Worm (Caenorhabditis elegans) whole organism, L4 larva: ENCODE results near the gene acs-18.
A peak's percentile ranks its signal among the peaks of the same experiment; 100 is the strongest.

Experiments
- D1046.2 ChIP-seq: fragments of 200-800 bp; sonication (Bioruptor generic); IDR thresholded peaks from 2 replicates; pipeline ENCODE4 v1.3.6; 2022; ENCODE audit warnings: missing genetic modification characterization, missing compliant biosample characterization
- F26F4.8 ChIP-seq: fragments of 200-800 bp; sonication (Bioruptor generic); conservative IDR thresholded peaks from 2 replicates; pipeline ENCODE4 v1.3.6; 2022; ENCODE audit warnings: missing genetic modification characterization, missing compliant biosample characterization
- F44E2.7 ChIP-seq: fragments of 200-800 bp; sonication (Bioruptor generic); IDR thresholded peaks from 2 replicates; pipeline ENCODE4 v2.1.2; 2022; ENCODE audit warnings: missing genetic modification characterization, missing compliant biosample characterization
- Y5F2A.4 ChIP-seq: fragments of 200-800 bp; sonication (Bioruptor generic); optimal IDR thresholded peaks from 2 replicates; lab custom pipeline; 2018; ENCODE audit warnings: mild to moderate bottlenecking, missing genetic modification characterization, missing compliant biosample characterization
- ZK337.2 ChIP-seq: fragments of 200-800 bp; sonication (Bioruptor generic); IDR thresholded peaks from 2 replicates; pipeline ENCODE4 v1.3.6; 2022; ENCODE audit warnings: missing genetic modification reagents, missing genetic modification characterization, missing compliant biosample characterization
- aha-1 ChIP-seq: fragments of 150-350 bp; peaks from one replicate; lab custom pipeline; 2014; ENCODE audit warnings: missing biosample characterization, missing genetic modification characterization
- aly-2 ChIP-seq: sonication (generic microtip); optimal IDR thresholded peaks from 2 replicates; lab custom pipeline; 2018; ENCODE audit warnings: missing biosample characterization, missing genetic modification characterization
- ama-1 ChIP-seq: fragments of 150-350 bp; optimal IDR thresholded peaks from 2 replicates; lab custom pipeline; 2014; ENCODE audit warnings: inconsistent platforms, mixed read lengths
- ceh-20 ChIP-seq: fragments of 200-800 bp; sonication (Bioruptor generic); IDR thresholded peaks from 2 replicates; pipeline ENCODE4 v1.3.6; 2022; ENCODE audit warnings: missing genetic modification reagents, missing genetic modification characterization, missing compliant biosample characterization
- ceh-44 ChIP-seq: fragments of 200-800 bp; sonication (Bioruptor generic); IDR thresholded peaks from 2 replicates; pipeline ENCODE4 v1.3.6; 2022; ENCODE audit warnings: missing genetic modification reagents, missing genetic modification characterization, missing compliant biosample characterization
- ceh-62 ChIP-seq: sonication (generic microtip); optimal IDR thresholded peaks from 2 replicates; lab custom pipeline; 2017; ENCODE audit warnings: missing biosample characterization, missing genetic modification characterization
- cey-2 ChIP-seq: sonication (generic microtip); optimal IDR thresholded peaks from 3 replicates; lab custom pipeline; 2017; ENCODE audit warnings: missing genetic modification characterization, mild to moderate bottlenecking, missing compliant biosample characterization, antibody characterized with exemption, borderline replicate concordance; ENCODE audit not compliant: insufficient read depth
- ctbp-1 ChIP-seq: fragments of 200-800 bp; sonication (Bioruptor generic); IDR thresholded peaks from 2 replicates; pipeline ENCODE4 v1.3.6; 2022; ENCODE audit warnings: missing genetic modification reagents, missing genetic modification characterization, missing compliant biosample characterization
- daf-12 ChIP-seq: fragments of 150-350 bp; optimal IDR thresholded peaks from 2 replicates; lab custom pipeline; 2014; ENCODE audit warnings: missing biosample characterization, missing genetic modification reagents, missing genetic modification characterization
- daf-16 ChIP-seq, 3 experiments: sonication (generic microtip); optimal IDR thresholded peaks; 2 replicates each; lab custom pipeline; 2016 to 2017; ENCODE audit warnings: missing genetic modification characterization in 3 of 3, missing genetic modification reagents in 3 of 3, mild to moderate bottlenecking in 2 of 3, missing compliant biosample characterization in 2 of 3, missing biosample characterization in 1 of 3, moderate library complexity in 1 of 3
- daf-8 ChIP-seq: fragments of 200-800 bp; sonication (Bioruptor generic); IDR thresholded peaks from 2 replicates; pipeline ENCODE4 v1.3.6; 2022; ENCODE audit warnings: missing genetic modification characterization, missing compliant biosample characterization
- dmd-8 ChIP-seq: fragments of 200-800 bp; sonication (Bioruptor generic); IDR thresholded peaks from 2 replicates; pipeline ENCODE4 v1.3.6; 2022; ENCODE audit warnings: missing genetic modification characterization, missing compliant biosample characterization
- dmd-9 ChIP-seq: fragments of 200-800 bp; sonication (Bioruptor generic); IDR thresholded peaks from 2 replicates; pipeline ENCODE4 v1.3.6; 2022; ENCODE audit warnings: missing genetic modification reagents, missing genetic modification characterization, missing compliant biosample characterization
- dpl-1 ChIP-seq: fragments of 150-350 bp; optimal IDR thresholded peaks from 2 replicates; lab custom pipeline; 2014; ENCODE audit warnings: missing biosample characterization, missing genetic modification reagents, missing genetic modification characterization
- egl-43 ChIP-seq: fragments of 200-800 bp; sonication (Bioruptor generic); IDR thresholded peaks from 2 replicates; pipeline ENCODE4 v1.3.6; 2022; ENCODE audit warnings: missing genetic modification reagents, missing genetic modification characterization, missing compliant biosample characterization
- hlh-11 ChIP-seq: fragments of 200-800 bp; sonication (Bioruptor generic); optimal IDR thresholded peaks from 2 replicates; lab custom pipeline; 2018; ENCODE audit warnings: mild to moderate bottlenecking, missing genetic modification characterization, missing compliant biosample characterization
- hmg-1.1 ChIP-seq: fragments of 200-800 bp; sonication (Bioruptor generic); IDR thresholded peaks from 2 replicates; pipeline ENCODE4 v1.3.6; 2022; ENCODE audit warnings: missing genetic modification reagents, missing genetic modification characterization, missing compliant biosample characterization
- jun-1 ChIP-seq: fragments of 150-350 bp; optimal IDR thresholded peaks from 2 replicates; lab custom pipeline; 2014; ENCODE audit warnings: missing biosample characterization, missing genetic modification reagents, missing genetic modification characterization
- lin-13 ChIP-seq: fragments of 150-350 bp; optimal IDR thresholded peaks from 2 replicates; lab custom pipeline; 2014; ENCODE audit warnings: missing biosample characterization, missing genetic modification reagents, missing genetic modification characterization
- lsy-2 ChIP-seq, 2 experiments: fragments of 150-350 bp in 1 of 2; sonication (generic microtip) in 1 of 2; optimal IDR thresholded peaks; 2 replicates each; lab custom pipeline; 2014 to 2017; ENCODE audit warnings: missing biosample characterization in 2 of 2, missing genetic modification characterization in 2 of 2
- mdt-29 ChIP-seq: fragments of 200-800 bp; sonication (Bioruptor generic); IDR thresholded peaks from 2 replicates; pipeline ENCODE4 v1.3.6; 2022; ENCODE audit warnings: missing genetic modification reagents, missing genetic modification characterization, missing compliant biosample characterization
- mep-1 ChIP-seq: fragments of 150-350 bp; sonication (generic microtip); optimal IDR thresholded peaks from 3 replicates; lab custom pipeline; 2014; ENCODE audit warnings: missing biosample characterization, missing genetic modification characterization
- mes-2 ChIP-seq: sonication (generic microtip); optimal IDR thresholded peaks from 2 replicates; lab custom pipeline; 2016; ENCODE audit warnings: missing genotype, mild to moderate bottlenecking, missing genetic modification characterization, missing compliant biosample characterization; ENCODE audit not compliant: poor library complexity, severe bottlenecking
- nhr-10 ChIP-seq: fragments of 150-350 bp; optimal IDR thresholded peaks from 2 replicates; lab custom pipeline; 2014; ENCODE audit warnings: missing biosample characterization, missing genetic modification characterization
- nhr-102 ChIP-seq: sonication (generic microtip); optimal IDR thresholded peaks from 2 replicates; lab custom pipeline; 2016; ENCODE audit warnings: mild to moderate bottlenecking, missing genetic modification characterization, moderate library complexity, missing compliant biosample characterization
- nhr-48 ChIP-seq: sonication (generic microtip); optimal IDR thresholded peaks from 2 replicates; lab custom pipeline; 2016; ENCODE audit warnings: mild to moderate bottlenecking, missing genetic modification characterization, missing compliant biosample characterization
- nhr-6 ChIP-seq: fragments of 150-350 bp; optimal IDR thresholded peaks from 2 replicates; lab custom pipeline; 2014; ENCODE audit warnings: missing biosample characterization, missing genetic modification characterization
- pha-4 ChIP-seq, 2 experiments: fragments of 150-350 bp in 1 of 2; fragments of 200-800 bp in 1 of 2; sonication (Bioruptor generic) in 1 of 2; IDR thresholded peaks in 1 of 2; optimal IDR thresholded peaks in 1 of 2; 2 replicates each; pipeline versions ENCODE4 v1.3.6 to Lab custom; 2014 to 2022; ENCODE audit warnings: missing genetic modification characterization in 2 of 2, missing genetic modification reagents in 2 of 2, missing biosample characterization in 1 of 2, missing compliant biosample characterization in 1 of 2
- php-3 ChIP-seq: fragments of 200-800 bp; sonication (Bioruptor generic); IDR thresholded peaks from 2 replicates; pipeline ENCODE4 v1.3.6; 2022; ENCODE audit warnings: missing genetic modification reagents, missing genetic modification characterization, missing compliant biosample characterization
- pqm-1 ChIP-seq: sonication (generic microtip); optimal IDR thresholded peaks from 2 replicates; lab custom pipeline; 2017; ENCODE audit warnings: missing biosample characterization, missing genetic modification characterization
- rbr-2 ChIP-seq: sonication (generic microtip); optimal IDR thresholded peaks from 2 replicates; lab custom pipeline; 2016; ENCODE audit warnings: missing genotype, missing genetic modification characterization, missing compliant biosample characterization
- saeg-2 ChIP-seq: fragments of 200-800 bp; sonication (Bioruptor generic); IDR thresholded peaks from 2 replicates; pipeline ENCODE4 v1.3.6; 2022; ENCODE audit warnings: missing genetic modification reagents, missing genetic modification characterization, missing compliant biosample characterization
- sdz-12 ChIP-seq: fragments of 200-800 bp; sonication (Bioruptor generic); optimal IDR thresholded peaks from 2 replicates; lab custom pipeline; 2018; ENCODE audit warnings: mild to moderate bottlenecking, missing genetic modification characterization, missing compliant biosample characterization
- set-16 ChIP-seq: fragments of 200-800 bp; sonication (Bioruptor generic); IDR thresholded peaks from 2 replicates; pipeline ENCODE4 v1.3.6; 2022; ENCODE audit warnings: missing genetic modification reagents, missing genetic modification characterization, missing compliant biosample characterization
- snpc-1.2 ChIP-seq: fragments of 200-800 bp; sonication (Bioruptor generic); IDR thresholded peaks from 2 replicates; pipeline ENCODE4 v1.3.6; 2022; ENCODE audit warnings: missing genetic modification reagents, missing genetic modification characterization, missing compliant biosample characterization
- snpc-4 ChIP-seq: fragments of 150-350 bp; optimal IDR thresholded peaks from 2 replicates; lab custom pipeline; 2014; ENCODE audit warnings: missing biosample characterization, missing genetic modification characterization
- tra-1 ChIP-seq: fragments of 200-800 bp; sonication (Bioruptor generic); IDR thresholded peaks from 2 replicates; pipeline ENCODE4 v1.3.6; 2022; ENCODE audit warnings: missing genetic modification reagents, missing genetic modification characterization, missing compliant biosample characterization
- unc-62 ChIP-seq, 3 experiments: fragments of 150-350 bp in 1 of 3; sonication (generic microtip); optimal IDR thresholded peaks in 2 of 3; peaks in 1 of 3; 1 replicate in 1 of 3; 2 replicates in 2 of 3; lab custom pipeline; 2014 to 2017; ENCODE audit warnings: missing biosample characterization in 3 of 3, missing genetic modification characterization in 3 of 3, missing genetic modification reagents in 3 of 3, missing genotype in 1 of 3
- vab-7 ChIP-seq: fragments of 200-800 bp; sonication (Bioruptor generic); IDR thresholded peaks from 2 replicates; pipeline ENCODE4 v1.3.6; 2022; ENCODE audit warnings: missing genetic modification reagents, missing genetic modification characterization, missing compliant biosample characterization
- zag-1 ChIP-seq: fragments of 150-350 bp; optimal IDR thresholded peaks from 2 replicates; lab custom pipeline; 2014; ENCODE audit warnings: missing biosample characterization, missing genetic modification characterization
- zip-11 ChIP-seq: fragments of 200-800 bp; sonication (Bioruptor generic); IDR thresholded peaks from 2 replicates; pipeline ENCODE4 v1.3.6; 2022; ENCODE audit warnings: missing genetic modification characterization, missing compliant biosample characterization
- ztf-7 ChIP-seq: fragments of 150-350 bp; optimal IDR thresholded peaks from 2 replicates; lab custom pipeline; 2014; ENCODE audit warnings: missing biosample characterization, missing genetic modification characterization

Gene acs-18

ce11 chrIV:10345990-10346389 is 32.5 kb upstream of the acs-18 start (continued):
- TF ChIP-seq cey-2 (tag; lab: Kevin White, UChicago) (no peak), D1046.2 (no peak), Y5F2A.4 (GFP tag; lab: Kevin White, UChicago) (no peak), ZK337.2 (no peak), lsy-2 (tag; optimal IDR thresholded peaks at IDR 0.05; lab: Kevin White, UChicago) (peak in 1 of 2 experiments; percentile 57), unc-62 (GFP tag; optimal IDR thresholded peaks at IDR 0.05 in 1 of 2; lab: Kevin White, UChicago) (peak in 1 of 2 experiments; percentile 62), unc-62 (tag; optimal IDR thresholded peaks at IDR 0.05; lab: Kevin White, UChicago) (no peak), snpc-4 (tag; lab: Kevin White, UChicago) (no peak), set-16 (GFP tag; lab: Robert Waterston, UW) (no peak), saeg-2 (GFP tag; lab: Robert Waterston, UW) (no peak), ceh-44 (GFP tag; lab: Robert Waterston, UW) (no peak), zag-1 (tag; lab: Kevin White, UChicago) (no peak), snpc-1.2 (no peak), ctbp-1 (GFP tag; lab: Robert Waterston, UW) (0 out of 2 replicates have a peak, but pooled peaks have one; percentile 14), php-3 (GFP tag; lab: Robert Waterston, UW) (no peak), F44E2.7 (no peak), ztf-7 (tag; lab: Kevin White, UChicago) (no peak), nhr-102 (no peak), jun-1 (tag; lab: Kevin White, UChicago) (no peak), mdt-29 (GFP tag; lab: Robert Waterston, UW) (no peak), dmd-9 (GFP tag; lab: Robert Waterston, UW) (no peak)

ce11 chrIV:10345486-10345885 is 32.0 kb upstream of the acs-18 start:
- TF ChIP-seq nhr-10 (no peak), lin-13 (GFP tag; lab: Kevin White, UChicago) (no peak), nhr-48 (tag; lab: Kevin White, UChicago) (no peak), pha-4 (GFP tag; IDR thresholded peaks at IDR 0.05; lab: Robert Waterston, UW) (no peak), pha-4 (tag; optimal IDR thresholded peaks at IDR 0.05; lab: Kevin White, UChicago) (peak; percentile 56), pqm-1 (tag; lab: Kevin White, UChicago) (no peak), hlh-11 (tag; lab: Kevin White, UChicago) (no peak), nhr-6 (tag; lab: Kevin White, UChicago) (no peak), cey-2 (tag; lab: Kevin White, UChicago) (no peak), aly-2 (tag; lab: Kevin White, UChicago) (no peak), sdz-12 (GFP tag; lab: Kevin White, UChicago) (no peak), ceh-62 (tag; lab: Kevin White, UChicago) (no peak), vab-7 (no peak), daf-12 (tag; lab: Kevin White, UChicago) (no peak), aha-1 (peak; percentile 25), ZK337.2 (no peak), jun-1 (tag; lab: Kevin White, UChicago) (no peak)

ce11 chrIV:10344621-10345020 is 31.2 kb upstream of the acs-18 start:
- no peak for TF ChIP-seq daf-8 (GFP tag; lab: Robert Waterston, UW)
- TF ChIP-seq ama-1 (lab: Kevin White, UChicago): no peak
- no peak for TF ChIP-seq egl-43
- no peak for TF ChIP-seq tra-1
- no peak for TF ChIP-seq ceh-20 (GFP tag; lab: Robert Waterston, UW)
- no peak for TF ChIP-seq zip-11 (GFP tag; lab: Robert Waterston, UW)
- 0 out of 2 replicates have a peak, but pooled peaks have one; percentile 61 for TF ChIP-seq ctbp-1 (GFP tag; lab: Robert Waterston, UW)
- no peak for TF ChIP-seq lin-13 (GFP tag; lab: Kevin White, UChicago)
- TF ChIP-seq daf-16 (GFP tag; optimal IDR thresholded peaks at IDR 0.05; lab: Kevin White, UChicago): peak in 1 of 2 experiments; percentile 24
- TF ChIP-seq daf-16 (tag; optimal IDR thresholded peaks at IDR 0.05; lab: Kevin White, UChicago): no peak
- TF ChIP-seq hlh-11 (tag; lab: Kevin White, UChicago): peak; percentile 15
- peak; percentile 55 for TF ChIP-seq rbr-2 (tag; lab: Kevin White, UChicago)
- peak; percentile 29 for TF ChIP-seq aha-1
- no peak for TF ChIP-seq mes-2 (tag; lab: Kevin White, UChicago)
- TF ChIP-seq mep-1 (tag; lab: Kevin White, UChicago): peak; percentile 47
- no peak for TF ChIP-seq dmd-8 (GFP tag; lab: Robert Waterston, UW)
- TF ChIP-seq zag-1 (tag; lab: Kevin White, UChicago): no peak
- no peak for TF ChIP-seq F26F4.8 (GFP tag; lab: Robert Waterston, UW)
- TF ChIP-seq dpl-1 (GFP tag; lab: Kevin White, UChicago): no peak
- TF ChIP-seq lsy-2 (tag; optimal IDR thresholded peaks at IDR 0.05; lab: Kevin White, UChicago): peak in 1 of 2 experiments; percentile 24
- TF ChIP-seq hmg-1.1 (GFP tag; lab: Robert Waterston, UW): peak; percentile 55
